Worm (Caenorhabditis elegans) whole organism, early embryonic: ENCODE data around the gene C14H10.3.

Source experiments
- B0310.2 ChIP-seq: sonication (generic microtip); optimal IDR thresholded peaks from 2 replicates; lab custom pipeline; 2016; ENCODE audit warnings: mild to moderate bottlenecking, missing genetic modification characterization, missing compliant biosample characterization
- F13C5.2 ChIP-seq: sonication (generic microtip); optimal IDR thresholded peaks from 2 replicates; lab custom pipeline; 2017; ENCODE audit warnings: mild to moderate bottlenecking, missing genetic modification characterization, inconsistent platforms, missing compliant biosample characterization
- aly-1 ChIP-seq: sonication (generic microtip); optimal IDR thresholded peaks from 2 replicates; lab custom pipeline; 2016; ENCODE audit warnings: missing genetic modification characterization, missing compliant biosample characterization
- ama-1 ChIP-seq: fragments of 150-350 bp; optimal IDR thresholded peaks from 2 replicates; lab custom pipeline; 2014
- ceh-13 ChIP-seq: fragments of 200-800 bp; sonication (Bioruptor generic); optimal IDR thresholded peaks from 2 replicates; lab custom pipeline; 2018; ENCODE audit warnings: mild to moderate bottlenecking, missing genetic modification characterization, missing compliant biosample characterization
- ceh-36 ChIP-seq: sonication (generic microtip); optimal IDR thresholded peaks from 2 replicates; lab custom pipeline; 2016; ENCODE audit warnings: missing genetic modification characterization, inconsistent platforms, missing compliant biosample characterization
- ets-7 ChIP-seq: sonication (generic microtip); optimal IDR thresholded peaks from 2 replicates; lab custom pipeline; 2016; ENCODE audit warnings: missing genotype, missing genetic modification characterization, missing compliant biosample characterization
- flt-1 ChIP-seq: fragments of 200-800 bp; sonication (Bioruptor generic); IDR thresholded peaks from 2 replicates; pipeline ENCODE4 v1.3.6; 2022; ENCODE audit warnings: missing genetic modification characterization, missing compliant biosample characterization
- hmbx-1 ChIP-seq: sonication (generic microtip); optimal IDR thresholded peaks from 2 replicates; lab custom pipeline; 2016; ENCODE audit warnings: mild to moderate bottlenecking, missing genetic modification characterization, missing compliant biosample characterization
- hmg-4 ChIP-seq: fragments of 200-800 bp; sonication (Bioruptor generic); optimal IDR thresholded peaks from 2 replicates; lab custom pipeline; 2018; ENCODE audit warnings: mild to moderate bottlenecking, missing genetic modification characterization, missing compliant biosample characterization
- hnd-1 ChIP-seq: sonication (generic microtip); optimal IDR thresholded peaks from 2 replicates; lab custom pipeline; 2016; ENCODE audit warnings: missing genetic modification characterization, missing compliant biosample characterization
- pes-1 ChIP-seq: fragments of 200-800 bp; sonication (Bioruptor generic); IDR thresholded peaks from 2 replicates; pipeline ENCODE4 v1.3.6; 2022; ENCODE audit warnings: missing genetic modification reagents, missing genetic modification characterization, missing compliant biosample characterization
- scrt-1 ChIP-seq: fragments of 200-800 bp; sonication (Bioruptor generic); IDR thresholded peaks from 2 replicates; pipeline ENCODE4 v1.3.6; 2022; ENCODE audit warnings: missing genetic modification characterization, missing compliant biosample characterization
- sea-1 ChIP-seq: fragments of 200-800 bp; sonication (Bioruptor generic); conservative IDR thresholded peaks from 2 replicates; pipeline ENCODE4 v1.3.6; 2022; ENCODE audit warnings: missing genetic modification characterization, missing compliant biosample characterization
- tbx-11 ChIP-seq: fragments of 200-800 bp; sonication (Bioruptor generic); IDR thresholded peaks from 2 replicates; pipeline ENCODE4 v1.3.6; 2022; ENCODE audit warnings: missing genetic modification characterization, missing compliant biosample characterization
- tbx-37 ChIP-seq: fragments of 200-800 bp; sonication (Bioruptor generic); conservative IDR thresholded peaks from 2 replicates; pipeline ENCODE4 v1.3.6; 2022; ENCODE audit warnings: missing genetic modification reagents, missing genetic modification characterization, missing compliant biosample characterization
- tra-4 ChIP-seq: sonication (generic microtip); optimal IDR thresholded peaks from 2 replicates; lab custom pipeline; 2017; ENCODE audit warnings: missing genetic modification characterization, missing compliant biosample characterization

The C14H10.3 gene

ce11 chrX:10230872-10231271 is 2.9 kb upstream of the C14H10.3 start:
- TF ChIP-seq flt-1 (GFP tag; lab: Robert Waterston, UW) (no peak), sea-1 (GFP tag; lab: Robert Waterston, UW) (no peak), tbx-37 (GFP tag; lab: Robert Waterston, UW) (no peak), aly-1 (tag; lab: Kevin White, UChicago) (no peak), ceh-13 (GFP tag; lab: Kevin White, UChicago) (no peak), B0310.2 (no peak), ceh-36 (tag; lab: Kevin White, UChicago) (no peak), hmbx-1 (tag; lab: Kevin White, UChicago) (no peak), tra-4 (tag; lab: Kevin White, UChicago) (no peak), hnd-1 (tag; lab: Kevin White, UChicago) (no peak), F13C5.2 (tag; lab: Kevin White, UChicago) (no peak), pes-1 (GFP tag; lab: Robert Waterston, UW) (no peak), ama-1 (lab: Kevin White, UChicago) (no peak), ets-7 (tag; lab: Kevin White, UChicago) (no peak)

ce11 chrX:10227217-10227616 is 720 bp downstream of the C14H10.3 start:
- TF ChIP-seq scrt-1, result no peak
- TF ChIP-seq hmbx-1 (tag; lab: Kevin White, UChicago), result no peak
- TF ChIP-seq pes-1 (GFP tag; lab: Robert Waterston, UW), result no peak
- no peak for TF ChIP-seq sea-1 (GFP tag; lab: Robert Waterston, UW)
- TF ChIP-seq ceh-13 (GFP tag; lab: Kevin White, UChicago), result no peak
- no peak for TF ChIP-seq B0310.2

ce11 chrX:10225845-10226244 is 2.1 kb downstream of the C14H10.3 start:
- TF ChIP-seq tra-4 (tag; lab: Kevin White, UChicago) (no peak), ceh-13 (GFP tag; lab: Kevin White, UChicago) (no peak), tbx-11 (GFP tag; lab: Robert Waterston, UW) (no peak), F13C5.2 (tag; lab: Kevin White, UChicago) (no peak), flt-1 (GFP tag; lab: Robert Waterston, UW) (no peak), B0310.2 (no peak), ceh-36 (tag; lab: Kevin White, UChicago) (no peak), tbx-37 (GFP tag; lab: Robert Waterston, UW) (no peak), hmbx-1 (tag; lab: Kevin White, UChicago) (no peak), ets-7 (tag; lab: Kevin White, UChicago) (no peak)

- 0 out of 2 replicates have a peak, but pooled peaks have one; percentile 43 for TF ChIP-seq tbx-11 (GFP tag; lab: Robert Waterston, UW)
- no peak for TF ChIP-seq ets-7 (tag; lab: Kevin White, UChicago)
Observed at ce11 chrX:10219184-10219705, 8.7 kb downstream of the C14H10.3 start.

ce11 chrX:10218779-10219178 is 9.2 kb downstream of the C14H10.3 start, which contains the start of gene F44A6.5:
Gene F44A6.5 (minus strand): TSS chrX:10218929.
- TF ChIP-seq ceh-13 (GFP tag; lab: Kevin White, UChicago) (no peak), hmbx-1 (tag; lab: Kevin White, UChicago) (no peak), aly-1 (tag; lab: Kevin White, UChicago) (no peak), sea-1 (GFP tag; lab: Robert Waterston, UW) (no peak), hmg-4 (GFP tag; lab: Kevin White, UChicago) (no peak), flt-1 (GFP tag; lab: Robert Waterston, UW) (no peak), tbx-11 (GFP tag; lab: Robert Waterston, UW) (no peak), pes-1 (GFP tag; lab: Robert Waterston, UW) (no peak), B0310.2 (no peak), scrt-1 (no peak), F13C5.2 (tag; lab: Kevin White, UChicago) (no peak), ama-1 (lab: Kevin White, UChicago) (no peak), tra-4 (tag; lab: Kevin White, UChicago) (no peak), hnd-1 (tag; lab: Kevin White, UChicago) (no peak), ceh-36 (tag; lab: Kevin White, UChicago) (no peak), ets-7 (tag; lab: Kevin White, UChicago) (no peak), tbx-37 (GFP tag; lab: Robert Waterston, UW) (no peak)

ce11 chrX:10216857-10217256 is 11.1 kb downstream of the C14H10.3 start:
- TF ChIP-seq scrt-1, result no peak

ce11 chrX:10216344-10216743 is 11.6 kb downstream of the C14H10.3 start:
- TF ChIP-seq hmg-4 (GFP tag; lab: Kevin White, UChicago), result no peak
- TF ChIP-seq scrt-1, result no peak
- TF ChIP-seq ceh-13 (GFP tag; lab: Kevin White, UChicago), result no peak
- TF ChIP-seq tra-4 (tag; lab: Kevin White, UChicago), result no peak
- no peak for TF ChIP-seq ets-7 (tag; lab: Kevin White, UChicago)
- no peak for TF ChIP-seq hmbx-1 (tag; lab: Kevin White, UChicago)
- TF ChIP-seq ceh-36 (tag; lab: Kevin White, UChicago), result no peak
- TF ChIP-seq aly-1 (tag; lab: Kevin White, UChicago), result no peak
- no peak for TF ChIP-seq flt-1 (GFP tag; lab: Robert Waterston, UW)
- no peak for TF ChIP-seq pes-1 (GFP tag; lab: Robert Waterston, UW)
- no peak for TF ChIP-seq B0310.2
- no peak for TF ChIP-seq tbx-11 (GFP tag; lab: Robert Waterston, UW)
- no peak for TF ChIP-seq ama-1 (lab: Kevin White, UChicago)
- no peak for TF ChIP-seq F13C5.2 (tag; lab: Kevin White, UChicago)
- TF ChIP-seq hnd-1 (tag; lab: Kevin White, UChicago), result no peak
- no peak for TF ChIP-seq tbx-37 (GFP tag; lab: Robert Waterston, UW)
- no peak for TF ChIP-seq sea-1 (GFP tag; lab: Robert Waterston, UW)
